Fruit fly (Drosophila melanogaster) whole organism, embryonic: ENCODE data around the gene alpha-PheRS.

ENCODE experiments used
- Ada2b ChIP-seq: fragments of 200-800 bp; sonication (Bioruptor generic); IDR thresholded peaks from 2 replicates; pipeline ENCODE4 v1.3.6; 2022; ENCODE audit warnings: missing biosample characterization, missing genetic modification characterization
- Bdp1 ChIP-seq: fragments of 200-800 bp; sonication (Bioruptor generic); optimal IDR thresholded peaks from 3 replicates; lab custom pipeline; 2016; ENCODE audit warnings: missing biosample characterization, missing genetic modification characterization
- CG10147 ChIP-seq: fragments of 200-800 bp; sonication (Bioruptor generic); optimal IDR thresholded peaks from 2 replicates; lab custom pipeline; 2019; ENCODE audit warnings: missing biosample characterization, mild to moderate bottlenecking, missing genetic modification characterization, moderate library complexity
- CG10209 ChIP-seq: fragments of 200-800 bp; sonication (Bioruptor generic); optimal IDR thresholded peaks from 3 replicates; lab custom pipeline; 2017; ENCODE audit warnings: missing biosample characterization, mild to moderate bottlenecking, missing genetic modification characterization, missing genetic modification reagents
- CG10267 ChIP-seq: fragments of 200-800 bp; sonication (Bioruptor generic); optimal IDR thresholded peaks from 2 replicates; lab custom pipeline; 2018; ENCODE audit warnings: missing biosample characterization, mild to moderate bottlenecking, missing genetic modification characterization, moderate library complexity
- CG10979 ChIP-seq: fragments of 200-800 bp; sonication (Bioruptor generic); optimal IDR thresholded peaks from 2 replicates; lab custom pipeline; 2018; ENCODE audit warnings: missing biosample characterization, mild to moderate bottlenecking, missing genetic modification characterization, moderate library complexity
- CG12659 ChIP-seq: fragments of 200-800 bp; sonication (Bioruptor generic); optimal IDR thresholded peaks from 3 replicates; lab custom pipeline; 2017; ENCODE audit warnings: mild to moderate bottlenecking, missing biosample characterization, missing genetic modification reagents, missing genetic modification characterization
- CG13424 ChIP-seq: fragments of 200-800 bp; sonication (Bioruptor generic); optimal IDR thresholded peaks from 2 replicates; lab custom pipeline; 2019; ENCODE audit warnings: missing biosample characterization, mild to moderate bottlenecking, missing genetic modification characterization, moderate library complexity
- CG15269 ChIP-seq: fragments of 200-800 bp; sonication (Bioruptor generic); optimal IDR thresholded peaks from 2 replicates; lab custom pipeline; 2018; ENCODE audit warnings: missing biosample characterization, mild to moderate bottlenecking, missing genetic modification characterization, moderate library complexity
- CG15514 ChIP-seq: fragments of 200-800 bp; sonication (Bioruptor generic); optimal IDR thresholded peaks from 3 replicates; lab custom pipeline; 2017; ENCODE audit warnings: missing biosample characterization, missing genetic modification characterization, mild to moderate bottlenecking, moderate library complexity, missing genetic modification reagents
- CG15601 ChIP-seq: fragments of 200-800 bp; sonication (Bioruptor generic); optimal IDR thresholded peaks from 3 replicates; lab custom pipeline; 2019; ENCODE audit warnings: missing biosample characterization, mild to moderate bottlenecking, missing genetic modification characterization, moderate library complexity
- CG1603 ChIP-seq: fragments of 200-800 bp; sonication (Bioruptor generic); optimal IDR thresholded peaks from 2 replicates; lab custom pipeline; 2019; ENCODE audit warnings: missing biosample characterization, mild to moderate bottlenecking, missing genetic modification characterization, moderate library complexity
- CG32532 ChIP-seq: fragments of 200-800 bp; sonication (Bioruptor generic); IDR thresholded peaks from 2 replicates; pipeline ENCODE4 v1.3.6; 2022; ENCODE audit warnings: missing biosample characterization, missing genetic modification characterization
- CG34224 ChIP-seq: fragments of 200-800 bp; sonication (Bioruptor generic); IDR thresholded peaks from 3 replicates; pipeline ENCODE4 v1.3.6; 2022; ENCODE audit warnings: missing biosample characterization, missing genetic modification characterization; ENCODE audit not compliant: partially characterized antibody
- CG4730 ChIP-seq: fragments of 200-800 bp; sonication (Bioruptor generic); IDR thresholded peaks from 2 replicates; pipeline ENCODE4 v1.3.6; 2022; ENCODE audit warnings: missing biosample characterization, missing genetic modification characterization
- CG6854 ChIP-seq: fragments of 200-800 bp; sonication (Bioruptor generic); optimal IDR thresholded peaks from 3 replicates; lab custom pipeline; 2017; ENCODE audit warnings: missing biosample characterization, mild to moderate bottlenecking, missing genetic modification characterization
- CG7357 ChIP-seq: fragments of 200-800 bp; sonication (Bioruptor generic); IDR thresholded peaks from 3 replicates; pipeline ENCODE4 v1.3.6; 2022; ENCODE audit warnings: missing biosample characterization, missing genetic modification characterization
- CG7963 ChIP-seq: fragments of 200-800 bp; sonication (Bioruptor generic); IDR thresholded peaks from 3 replicates; pipeline ENCODE4 v1.3.6; 2022; ENCODE audit warnings: missing biosample characterization, missing genetic modification characterization; ENCODE audit not compliant: partially characterized antibody
- CG8388 ChIP-seq: fragments of 200-800 bp; sonication (Bioruptor generic); optimal IDR thresholded peaks from 2 replicates; lab custom pipeline; 2019; ENCODE audit warnings: missing biosample characterization, mild to moderate bottlenecking, missing genetic modification characterization, moderate library complexity
- CG9817 ChIP-seq: fragments of 200-800 bp; sonication (Bioruptor generic); optimal IDR thresholded peaks from 2 replicates; lab custom pipeline; 2018; ENCODE audit warnings: missing biosample characterization, mild to moderate bottlenecking, missing genetic modification characterization, moderate library complexity
- Dll ChIP-seq: fragments of 200-800 bp; sonication (Bioruptor generic); IDR thresholded peaks from 4 replicates; pipeline ENCODE4 v1.3.6; 2022; ENCODE audit warnings: missing biosample characterization, missing genetic modification characterization; ENCODE audit not compliant: partially characterized antibody
- Dp ChIP-seq: fragments of 200-800 bp; sonication (Bioruptor generic); optimal IDR thresholded peaks from 2 replicates; lab custom pipeline; 2018; ENCODE audit warnings: missing biosample characterization, mild to moderate bottlenecking, missing genetic modification characterization, moderate library complexity
- Dref ChIP-seq: fragments of 200-800 bp; sonication (Bioruptor generic); IDR thresholded peaks from 2 replicates; pipeline ENCODE4 v1.3.6; 2022; ENCODE audit warnings: missing biosample characterization, missing genetic modification characterization
- Elba2 ChIP-seq: fragments of 200-800 bp; sonication (Bioruptor generic); optimal IDR thresholded peaks from 3 replicates; lab custom pipeline; 2016; ENCODE audit warnings: missing biosample characterization, missing genetic modification characterization
- HLH4C ChIP-seq: fragments of 200-800 bp; sonication (Bioruptor generic); IDR thresholded peaks from 3 replicates; pipeline ENCODE4 v1.3.6; 2022; ENCODE audit warnings: missing biosample characterization, missing genetic modification characterization; ENCODE audit not compliant: partially characterized antibody
- HLH54F ChIP-seq: fragments of 200-800 bp; sonication (Bioruptor generic); optimal IDR thresholded peaks from 3 replicates; lab custom pipeline; 2016; ENCODE audit warnings: missing biosample characterization, missing genetic modification characterization
- MBD-R2 ChIP-seq: fragments of 200-800 bp; sonication (Bioruptor generic); IDR thresholded peaks from 2 replicates; pipeline ENCODE4 v1.3.6; 2022; ENCODE audit warnings: missing biosample characterization, missing genetic modification characterization
- PHDP ChIP-seq: fragments of 200-800 bp; sonication (Bioruptor generic); optimal IDR thresholded peaks from 3 replicates; lab custom pipeline; 2018; ENCODE audit warnings: missing biosample characterization, mild to moderate bottlenecking, missing genetic modification characterization, moderate library complexity
- Poxn ChIP-seq: fragments of 200-800 bp; sonication (Bioruptor generic); IDR thresholded peaks from 2 replicates; pipeline ENCODE4 v1.3.6; 2022; ENCODE audit warnings: missing biosample characterization, missing genetic modification characterization
- Rfx ChIP-seq: fragments of 200-800 bp; sonication (Bioruptor generic); IDR thresholded peaks from 2 replicates; pipeline ENCODE4 v1.3.6; 2022; ENCODE audit warnings: missing biosample characterization, missing genetic modification characterization
- Sry-β ChIP-seq: fragments of 200-800 bp; sonication (Bioruptor generic); optimal IDR thresholded peaks from 2 replicates; lab custom pipeline; 2018; ENCODE audit warnings: missing biosample characterization, mild to moderate bottlenecking, missing genetic modification characterization, moderate library complexity
- Sry-δ ChIP-seq: fragments of 200-800 bp; sonication (Bioruptor generic); optimal IDR thresholded peaks from 2 replicates; lab custom pipeline; 2016; ENCODE audit warnings: missing biosample characterization, missing genetic modification characterization
- Ssrp ChIP-seq: fragments of 200-800 bp; sonication (Bioruptor generic); optimal IDR thresholded peaks from 2 replicates; lab custom pipeline; 2018; ENCODE audit warnings: missing biosample characterization, mild to moderate bottlenecking, missing genetic modification characterization, moderate library complexity
- Xrp1 ChIP-seq: fragments of 200-800 bp; sonication (Bioruptor generic); IDR thresholded peaks from 2 replicates; pipeline ENCODE4 v1.3.6; 2022; ENCODE audit warnings: missing biosample characterization, missing genetic modification characterization
- amos ChIP-seq: fragments of 200-800 bp; sonication (Bioruptor generic); IDR thresholded peaks from 2 replicates; pipeline ENCODE4 v1.3.6; 2022; ENCODE audit warnings: missing biosample characterization, missing genetic modification characterization; ENCODE audit not compliant: partially characterized antibody
- ap ChIP-seq: fragments of 200-800 bp; sonication (Bioruptor generic); IDR thresholded peaks from 2 replicates; pipeline ENCODE4 v1.3.6; 2022; ENCODE audit warnings: missing biosample characterization, missing genetic modification characterization
- dysf ChIP-seq: fragments of 200-800 bp; sonication (Bioruptor generic); IDR thresholded peaks from 3 replicates; pipeline ENCODE4 v1.3.6; 2022; ENCODE audit warnings: missing biosample characterization, missing genetic modification characterization
- lilli ChIP-seq: fragments of 200-800 bp; sonication (Bioruptor generic); optimal IDR thresholded peaks from 3 replicates; lab custom pipeline; 2016; ENCODE audit warnings: missing biosample characterization, missing genetic modification characterization
- lola ChIP-seq, 3 experiments: fragments of >200 bp in 2 of 3; fragments of 200-800 bp in 1 of 3; sonication (Bioruptor generic) in 1 of 3; optimal IDR thresholded peaks; 2 replicates each; lab custom pipeline; 2017 to 2019; ENCODE audit warnings: missing biosample characterization in 3 of 3, missing genetic modification characterization in 3 of 3, mild to moderate bottlenecking in 1 of 3, moderate library complexity in 1 of 3
- nmo ChIP-seq: fragments of 200-800 bp; sonication (Bioruptor generic); optimal IDR thresholded peaks from 2 replicates; lab custom pipeline; 2018; ENCODE audit warnings: missing biosample characterization, mild to moderate bottlenecking, missing genetic modification characterization, moderate library complexity
- odd ChIP-seq: fragments of 200-800 bp; sonication (Bioruptor generic); optimal IDR thresholded peaks from 2 replicates; lab custom pipeline; 2017; ENCODE audit warnings: missing biosample characterization, mild to moderate bottlenecking, missing genetic modification characterization
- onecut ChIP-seq: fragments of 200-800 bp; sonication (Bioruptor generic); IDR thresholded peaks from 2 replicates; pipeline ENCODE4 v1.3.6; 2022; ENCODE audit warnings: missing biosample characterization, missing genetic modification characterization
- peb ChIP-seq: fragments of 200-800 bp; sonication (Bioruptor generic); IDR thresholded peaks from 2 replicates; pipeline ENCODE4 v1.3.6; 2022; ENCODE audit warnings: missing biosample characterization, missing genetic modification characterization
- sens-2 ChIP-seq: fragments of 200-800 bp; sonication (Bioruptor generic); IDR thresholded peaks from 2 replicates; pipeline ENCODE4 v1.3.6; 2022; ENCODE audit warnings: missing biosample characterization, missing genetic modification characterization
- slbo ChIP-seq: fragments of 200-800 bp; sonication (Bioruptor generic); IDR thresholded peaks from 2 replicates; pipeline ENCODE4 v1.3.6; 2022; ENCODE audit warnings: missing biosample characterization, missing genetic modification characterization
- stwl ChIP-seq: fragments of 200-800 bp; sonication (Bioruptor generic); optimal IDR thresholded peaks from 3 replicates; lab custom pipeline; 2018; ENCODE audit warnings: missing biosample characterization, mild to moderate bottlenecking, missing genetic modification characterization, moderate library complexity
- tin ChIP-seq: fragments of 200-800 bp; sonication (Bioruptor generic); optimal IDR thresholded peaks from 3 replicates; lab custom pipeline; 2016; ENCODE audit warnings: missing biosample characterization, missing genetic modification characterization
- wdn ChIP-seq: fragments of 200-800 bp; sonication (Bioruptor generic); IDR thresholded peaks from 2 replicates; pipeline ENCODE4 v1.3.6; 2022; ENCODE audit warnings: missing biosample characterization, missing genetic modification characterization

The alpha-PheRS gene

dm6 chrX:8145501-8146157, at the start of gene alpha-PheRS, which contains the start of gene CG2129 (continued):
- TF ChIP-seq odd (no peak), CG15269 (tag; lab: Kevin White, UChicago) (no peak), CG8388 (GFP tag; lab: Kevin White, UChicago) (peak; percentile 9), slbo (GFP tag; lab: Robert Waterston, UW) (peak; percentile 37), Ssrp (no peak), stwl (tag; lab: Kevin White, UChicago) (peak; percentile 25), Bdp1 (peak; percentile 1), Rfx (peak; percentile 46; the same call in 1 of the 2 replicates), HLH54F (GFP tag; lab: Kevin White, UChicago) (peak; percentile 6), CG1603 (tag; lab: Kevin White, UChicago) (peak; percentile 11), CG13424 (tag; lab: Kevin White, UChicago) (peak; percentile 60), Dll (GFP tag; lab: Robert Waterston, UW) (peak; percentile 62; the same call in 2 of the 4 replicates), CG15601 (tag; lab: Kevin White, UChicago) (peak; percentile 9), lilli (GFP tag; lab: Kevin White, UChicago) (peak; percentile 32), CG9817 (tag; lab: Kevin White, UChicago) (peak; percentile 21), Xrp1 (GFP tag; lab: Robert Waterston, UW) (peak; percentile 26; the same call in 1 of the 2 replicates), CG34224 (GFP tag; lab: Robert Waterston, UW) (peak; percentile 32; the same call in 1 of the 3 replicates), HLH4C (peak; percentile 53), CG10209 (GFP tag; lab: Kevin White, UChicago) (no peak), CG10267 (tag; lab: Kevin White, UChicago) (peak; percentile 51), CG12659 (GFP tag; lab: Kevin White, UChicago) (peak; percentile 13), CG4730 (no peak), lola (GFP tag; optimal IDR thresholded peaks at IDR 0.05; lab: Kevin White, UChicago) (peak in 1 of 3 experiments; percentile 33), CG7963 (GFP tag; lab: Robert Waterston, UW) (0 out of 3 replicates have a peak, but pooled peaks have one; percentile 9), dysf (GFP tag; lab: Robert Waterston, UW) (peak; percentile 47; the same call in 2 of the 3 replicates), CG6854 (no peak), Elba2 (peak; percentile 55), amos (peak; percentile 5; the same call in 1 of the 2 replicates), Dp (peak; percentile 18), Ada2b (0 out of 2 replicates have a peak, but pooled peaks have one; percentile 34), sens-2 (GFP tag; lab: Robert Waterston, UW) (no peak), MBD-R2 (GFP tag; lab: Robert Waterston, UW) (peak; percentile 76; the same call in 1 of the 2 replicates), Sry-β (GFP tag; lab: Kevin White, UChicago) (peak; percentile 94), Sry-δ (GFP tag; lab: Kevin White, UChicago) (peak; percentile 10), CG10979 (peak; percentile 7), onecut (GFP tag; lab: Robert Waterston, UW) (peak; percentile 21; the same call in 1 of the 2 replicates), CG7357 (GFP tag; lab: Robert Waterston, UW) (no peak), CG32532 (peak; percentile 29; the same call in 1 of the 2 replicates), nmo (GFP tag; lab: Kevin White, UChicago) (peak; percentile 38), wdn (no peak), ap (no peak), PHDP (peak; percentile 28), CG10147 (peak; percentile 39), tin (peak; percentile 29), Poxn (GFP tag; lab: Robert Waterston, UW) (no peak), Dref (GFP tag; lab: Robert Waterston, UW) (peak; percentile 68), CG15514 (GFP tag; lab: Kevin White, UChicago) (peak; percentile 96), peb (GFP tag; lab: Robert Waterston, UW) (no peak)
